Fruit fly (Drosophila melanogaster) Kc167 (cell line): ENCODE measurements around the gene CG9130.

Experiments
- Myc ChIP-seq: fragments of >200 bp; optimal IDR thresholded peaks from 2 replicates; lab custom pipeline; 2017; ENCODE audit warnings: missing external identifiers
- Sin3A ChIP-seq: fragments of >200 bp; optimal IDR thresholded peaks from 2 replicates; lab custom pipeline; 2018; ENCODE audit warnings: missing external identifiers
- h ChIP-seq: fragments of >200 bp; optimal IDR thresholded peaks from 3 replicates; lab custom pipeline; 2018; ENCODE audit warnings: missing external identifiers
- insv ChIP-seq: fragments of >200 bp; optimal IDR thresholded peaks from 3 replicates; lab custom pipeline; 2018; ENCODE audit warnings: missing external identifiers
- psq ChIP-seq: fragments of >200 bp; optimal IDR thresholded peaks from 2 replicates; lab custom pipeline; 2017; ENCODE audit warnings: missing external identifiers
- ttk ChIP-seq: sonication (Bioruptor generic); optimal IDR thresholded peaks from 2 replicates; lab custom pipeline; 2017; ENCODE audit warnings: missing external identifiers

Gene CG9130

DNA sequence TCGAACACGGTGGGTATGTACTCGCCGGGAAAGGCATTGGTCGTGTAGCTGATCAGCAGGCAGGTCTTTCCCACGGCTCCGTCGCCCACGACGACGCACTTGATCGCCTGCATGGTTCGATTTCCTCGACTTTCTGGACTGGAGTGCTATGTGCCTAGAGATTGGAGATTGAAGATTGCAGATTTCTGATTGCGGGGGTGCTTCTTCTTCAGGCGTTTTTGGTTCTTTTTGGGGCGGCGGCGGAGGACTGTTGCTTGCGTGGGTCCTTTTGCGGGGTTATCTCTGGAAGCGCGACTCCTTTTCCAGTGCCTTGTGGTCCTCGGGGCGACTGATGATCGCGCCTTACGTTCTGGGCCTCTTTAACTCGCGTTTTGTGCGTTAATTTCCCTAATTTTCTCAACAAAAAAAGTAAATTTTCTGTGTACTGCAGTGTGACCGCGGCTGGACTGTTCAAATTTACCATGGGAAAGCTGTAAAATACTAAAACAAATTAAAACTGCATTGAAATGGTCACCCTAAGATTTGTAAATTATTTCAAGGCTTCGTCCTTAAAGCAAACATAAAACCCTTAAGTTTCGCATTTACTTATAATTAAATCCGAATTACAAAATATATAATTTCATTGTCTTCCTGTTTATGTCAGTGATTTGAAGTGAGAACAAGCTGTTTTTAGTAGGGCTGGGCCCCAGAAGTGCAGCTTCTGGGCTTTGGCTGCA, 50.6 kb downstream of the CG9130 start, which contains the start of the genes Rac1 and Acat2:
Rac1 (minus strand) TSS at position 450 of the 716 bp plus-strand sequence.
Acat2 (plus strand) TSS at position 711 of the 716 bp plus-strand sequence.
- TF ChIP-seq insv (lab: Kevin White, UChicago) (no peak), Myc (lab: Kevin White, UChicago) (no peak), h (lab: Kevin White, UChicago) (no peak), psq (lab: Kevin White, UChicago) (no peak), Sin3A (lab: Kevin White, UChicago) (no peak), ttk (lab: Kevin White, UChicago) (no peak)

DNA sequence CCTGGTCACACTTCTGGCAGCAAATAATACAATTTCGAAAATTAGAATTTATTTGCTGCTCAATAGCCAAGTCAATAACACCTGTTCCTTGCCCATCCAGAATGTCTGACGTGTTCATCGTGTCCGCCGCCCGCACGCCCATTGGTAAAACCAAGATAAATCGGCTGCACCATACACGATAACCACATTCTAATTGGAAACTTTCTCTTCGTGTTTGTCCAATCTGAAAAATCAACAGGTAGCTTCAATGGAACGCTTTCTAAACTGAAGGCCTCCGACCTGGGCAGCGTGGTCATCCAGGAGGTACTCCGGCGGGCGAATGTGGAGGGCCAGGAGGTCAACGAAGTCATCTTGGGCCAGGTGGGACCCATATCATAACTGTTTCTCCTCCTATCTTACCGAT, 51.1 kb downstream of the CG9130 start:
- no peak for TF ChIP-seq Myc (lab: Kevin White, UChicago)
- TF ChIP-seq psq (lab: Kevin White, UChicago), result no peak
- TF ChIP-seq h (lab: Kevin White, UChicago), result no peak
- no peak for TF ChIP-seq Sin3A (lab: Kevin White, UChicago)
- TF ChIP-seq ttk (lab: Kevin White, UChicago), result no peak
- TF ChIP-seq insv (lab: Kevin White, UChicago), result no peak

DNA sequence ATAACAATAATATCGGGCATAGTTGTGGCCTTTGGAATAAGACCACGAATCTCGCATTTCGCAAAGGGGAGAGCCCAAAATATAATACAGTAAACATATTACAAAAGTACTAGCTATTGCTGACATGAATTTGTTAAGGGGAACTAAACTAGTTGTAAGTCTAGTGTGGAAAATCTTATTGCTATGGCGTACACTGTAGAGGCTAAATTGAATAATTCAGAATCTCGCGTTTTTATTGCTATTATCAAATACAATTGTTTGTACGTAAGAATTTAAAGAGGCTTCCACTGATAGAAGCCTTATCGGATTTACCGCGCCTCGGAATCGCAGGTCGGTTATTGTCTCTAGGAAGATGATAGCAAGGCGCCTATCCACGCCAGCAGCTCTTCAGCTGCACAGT, 53.5 kb downstream of the CG9130 start:
- TF ChIP-seq Myc (lab: Kevin White, UChicago) (no peak), psq (lab: Kevin White, UChicago) (no peak)
